Fruit fly (Drosophila melanogaster): ENCODE results near the gene mRpL22.

DNA sequence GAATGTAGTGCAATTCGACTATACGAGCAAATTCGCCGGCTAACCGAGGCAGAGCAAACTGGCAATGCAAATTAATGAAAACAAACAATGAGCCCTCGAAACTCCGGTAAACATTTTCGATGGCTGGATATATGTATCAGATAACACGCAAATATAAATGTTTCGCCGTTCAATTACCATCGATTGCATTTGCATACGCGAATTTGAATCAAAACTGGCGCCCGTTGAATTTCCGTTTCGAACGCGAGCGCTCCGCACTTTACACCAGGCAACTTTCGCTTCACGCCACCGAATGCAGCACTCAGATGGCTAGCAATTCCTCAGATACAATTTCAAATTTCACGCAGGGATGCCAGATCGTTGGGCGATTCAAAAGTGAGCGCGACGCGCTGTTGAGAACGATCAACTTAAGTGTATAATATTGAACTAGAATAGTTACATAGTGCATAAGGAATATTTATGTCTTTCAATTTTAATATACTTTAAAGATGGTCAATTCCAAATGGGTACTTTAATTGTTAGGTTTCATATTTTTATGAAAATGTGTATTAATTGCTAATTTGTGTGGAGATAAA lies 505 bp upstream of the mRpL22 start, which contains the start of gene if:
- TF ChIP-seq h (optimal IDR thresholded peaks at IDR 0.05) (no peak), insv (optimal IDR thresholded peaks at IDR 0.05) (no peak), psq (optimal IDR thresholded peaks at IDR 0.05) (no peak)

Measured in Kc167 (cell line).